Worm (Caenorhabditis elegans) whole organism, late embryonic: ENCODE data around the gene nhr-12.

Experiments
- Y22D7AL.16 ChIP-seq: sonication (generic microtip); optimal IDR thresholded peaks from 2 replicates; lab custom pipeline; 2016; ENCODE audit warnings: missing genetic modification characterization, missing compliant biosample characterization
- ama-1 ChIP-seq: fragments of 150-350 bp; optimal IDR thresholded peaks from 2 replicates; lab custom pipeline; 2014
- ceh-22 ChIP-seq: sonication (generic microtip); optimal IDR thresholded peaks from 2 replicates; lab custom pipeline; 2017; ENCODE audit warnings: missing biosample characterization, missing genetic modification characterization
- ceh-30 ChIP-seq: fragments of 150-350 bp; optimal IDR thresholded peaks from 2 replicates; lab custom pipeline; 2014; ENCODE audit warnings: missing biosample characterization, missing genetic modification characterization
- fkh-10 ChIP-seq: fragments of 150-350 bp; optimal IDR thresholded peaks from 2 replicates; lab custom pipeline; 2014; ENCODE audit warnings: missing biosample characterization, missing genetic modification reagents, missing genetic modification characterization
- lin-11 ChIP-seq: fragments of 200-800 bp; sonication (Bioruptor generic); optimal IDR thresholded peaks from 2 replicates; lab custom pipeline; 2018; ENCODE audit warnings: mild to moderate bottlenecking, missing genetic modification characterization, missing compliant biosample characterization
- nfya-1 ChIP-seq: sonication (generic microtip); optimal IDR thresholded peaks from 2 replicates; lab custom pipeline; 2017; ENCODE audit warnings: missing genetic modification characterization, mild to moderate bottlenecking, missing compliant biosample characterization, antibody characterized with exemption, moderate library complexity
- nhr-11 ChIP-seq: fragments of 150-350 bp; optimal IDR thresholded peaks from 2 replicates; lab custom pipeline; 2014; ENCODE audit warnings: missing biosample characterization, missing genetic modification characterization
- sox-4 ChIP-seq: sonication (generic microtip); optimal IDR thresholded peaks from 2 replicates; lab custom pipeline; 2017; ENCODE audit warnings: mild to moderate bottlenecking, missing genetic modification characterization, inconsistent platforms, missing compliant biosample characterization

- TF ChIP-seq Y22D7AL.16 (tag; lab: Kevin White, UChicago): no peak
- no peak for TF ChIP-seq nhr-11 (tag; lab: Kevin White, UChicago)
- TF ChIP-seq sox-4 (tag; lab: Kevin White, UChicago): no peak
- TF ChIP-seq ama-1 (lab: Kevin White, UChicago): no peak
- no peak for TF ChIP-seq ceh-30
- TF ChIP-seq fkh-10 (GFP tag; lab: Kevin White, UChicago): no peak
- no peak for TF ChIP-seq nfya-1 (tag; lab: Kevin White, UChicago)
- TF ChIP-seq lin-11 (tag; lab: Kevin White, UChicago): no peak
- TF ChIP-seq ceh-22 (tag; lab: Kevin White, UChicago): no peak
These were observed 1.0 kb upstream of the nhr-12 start, which contains the start of gene R04B5.6 for ce11 chrV:10084864-10085263.
